Worm (Caenorhabditis elegans): Measurements from ENCODE around the gene str-83.

ce11 chrV:4007927-4008326 is 30.9 kb downstream of the str-83 start, which contains the start of gene srh-7:
- no peak for TF ChIP-seq rnt-1 (tag; optimal IDR thresholded peaks at IDR 0.05)
- no peak for TF ChIP-seq nhr-47 (tag; optimal IDR thresholded peaks at IDR 0.05)
- TF ChIP-seq vab-15 (tag; optimal IDR thresholded peaks at IDR 0.05), result no peak
- no peak for TF ChIP-seq unc-62 (GFP tag; optimal IDR thresholded peaks at IDR 0.05)
- no peak for TF ChIP-seq ceh-90 (tag; optimal IDR thresholded peaks at IDR 0.05)
- no peak for TF ChIP-seq nhr-28 (tag; optimal IDR thresholded peaks at IDR 0.05)
- TF ChIP-seq ztf-11 (tag; optimal IDR thresholded peaks at IDR 0.05), result no peak
- no peak for TF ChIP-seq isw-1 (GFP tag; IDR thresholded peaks at IDR 0.05)
- TF ChIP-seq nhr-84 (tag; optimal IDR thresholded peaks at IDR 0.05), result no peak
- TF ChIP-seq zag-1 (tag; optimal IDR thresholded peaks at IDR 0.05), result no peak
- TF ChIP-seq nhr-76 (tag; optimal IDR thresholded peaks at IDR 0.05), result no peak

All from whole organism, L1 larva.